Worm (Caenorhabditis elegans) whole organism, mixed stage, embryonic: Measurements from ENCODE around the gene F42A9.11.

Source experiments
- blmp-1 ChIP-seq: fragments of 150-350 bp; optimal IDR thresholded peaks from 2 replicates; lab custom pipeline; 2014; ENCODE audit warnings: missing biosample characterization, missing genetic modification characterization
- ceh-39 ChIP-seq: fragments of 150-350 bp; optimal IDR thresholded peaks from 2 replicates; lab custom pipeline; 2014; ENCODE audit warnings: missing biosample characterization, missing genetic modification characterization
- ces-1 ChIP-seq: fragments of 150-350 bp; optimal IDR thresholded peaks from 2 replicates; lab custom pipeline; 2014; ENCODE audit warnings: missing biosample characterization, missing genetic modification reagents, missing genetic modification characterization
- cnd-1 ChIP-seq: fragments of 200-800 bp; sonication (Bioruptor generic); optimal IDR thresholded peaks from 2 replicates; lab custom pipeline; 2018; ENCODE audit warnings: mild to moderate bottlenecking, missing genetic modification characterization, missing compliant biosample characterization
- elt-3 ChIP-seq: fragments of 150-350 bp; optimal IDR thresholded peaks from 2 replicates; lab custom pipeline; 2014; ENCODE audit warnings: missing biosample characterization, missing genetic modification characterization
- flh-1 ChIP-seq: fragments of 200-800 bp; sonication (Bioruptor generic); optimal IDR thresholded peaks from 2 replicates; lab custom pipeline; 2018; ENCODE audit warnings: mild to moderate bottlenecking, missing genetic modification characterization, moderate library complexity, missing compliant biosample characterization
- nhr-2 ChIP-seq: fragments of 150-350 bp; optimal IDR thresholded peaks from 2 replicates; lab custom pipeline; 2014; ENCODE audit warnings: missing biosample characterization, missing genetic modification characterization
- snpc-4 ChIP-seq: fragments of 150-350 bp; optimal IDR thresholded peaks from 2 replicates; lab custom pipeline; 2014; ENCODE audit warnings: missing biosample characterization, missing genetic modification characterization
- sptf-1 ChIP-seq: sonication (generic microtip); optimal IDR thresholded peaks from 2 replicates; lab custom pipeline; 2017; ENCODE audit warnings: mild to moderate bottlenecking, missing genetic modification characterization, moderate library complexity, missing compliant biosample characterization
- unc-120 ChIP-seq: sonication (generic microtip); optimal IDR thresholded peaks from 2 replicates; lab custom pipeline; 2017; ENCODE audit warnings: missing genetic modification characterization, missing compliant biosample characterization; ENCODE audit not compliant: poor library complexity, severe bottlenecking
- unc-39 ChIP-seq: fragments of 150-350 bp; optimal IDR thresholded peaks from 2 replicates; lab custom pipeline; 2014; ENCODE audit warnings: missing biosample characterization, missing genetic modification characterization
- unc-62 ChIP-seq: fragments of 150-350 bp; optimal IDR thresholded peaks from 2 replicates; lab custom pipeline; 2014; ENCODE audit warnings: missing biosample characterization, missing genetic modification reagents, missing genetic modification characterization
- ztf-11 ChIP-seq: fragments of 150-350 bp; optimal IDR thresholded peaks from 2 replicates; lab custom pipeline; 2014; ENCODE audit warnings: missing biosample characterization, missing genetic modification characterization

- TF ChIP-seq unc-120 (tag; lab: Kevin White, UChicago) (no peak), elt-3 (tag; lab: Kevin White, UChicago) (no peak), unc-62 (GFP tag; lab: Kevin White, UChicago) (no peak), ztf-11 (tag; lab: Kevin White, UChicago) (no peak), unc-39 (no peak), blmp-1 (tag; lab: Kevin White, UChicago) (no peak), ces-1 (GFP tag; lab: Kevin White, UChicago) (no peak), snpc-4 (tag; lab: Kevin White, UChicago) (no peak), flh-1 (GFP tag; lab: Kevin White, UChicago) (no peak), cnd-1 (tag; lab: Kevin White, UChicago) (no peak), ceh-39 (no peak), sptf-1 (tag; lab: Kevin White, UChicago) (no peak), nhr-2 (no peak)
These were observed 18.5 kb upstream of the F42A9.11 start, which contains the start of gene F42A9.6 for ce11 chrIV:8608934-8609333.
